Fruit fly (Drosophila melanogaster) whole organism: ENCODE measurements around the gene Vha13.

Experiments
- CG8478 ChIP-seq: fragments of >200 bp; optimal IDR thresholded peaks from 2 replicates; lab custom pipeline; 2018; ENCODE audit warnings: inconsistent platforms
- Dll ChIP-seq: fragments of >200 bp; optimal IDR thresholded peaks from 2 replicates; lab custom pipeline; 2017
- EcR ChIP-seq, 2 experiments: fragments of >200 bp; optimal IDR thresholded peaks; 2 replicates each; lab custom pipeline; 2017; ENCODE audit warnings: missing biosample characterization in 2 of 2, missing genetic modification characterization in 2 of 2, missing genetic modification reagents in 2 of 2
- pan ChIP-seq: fragments of >200 bp; optimal IDR thresholded peaks from 2 replicates; lab custom pipeline; 2017
- psq ChIP-seq: fragments of >200 bp; optimal IDR thresholded peaks from 2 replicates; lab custom pipeline; 2017
- usp ChIP-seq: fragments of >200 bp; optimal IDR thresholded peaks from 2 replicates; lab custom pipeline; 2017; ENCODE audit warnings: missing biosample characterization, missing genetic modification characterization, mixed read lengths

Gene Vha13

dm6 chr3R:19656455-19656854, 12.3 kb upstream of the Vha13 start:
- TF ChIP-seq psq (lab: Kevin White, UChicago) (no peak), usp (GFP tag; lab: Kevin White, UChicago) (no peak), EcR (GFP tag; optimal IDR thresholded peaks at IDR 0.05; lab: Kevin White, UChicago) (no peak), CG8478 (lab: Kevin White, UChicago) (no peak), pan (no peak), Dll (lab: Kevin White, UChicago) (no peak)

DNA sequence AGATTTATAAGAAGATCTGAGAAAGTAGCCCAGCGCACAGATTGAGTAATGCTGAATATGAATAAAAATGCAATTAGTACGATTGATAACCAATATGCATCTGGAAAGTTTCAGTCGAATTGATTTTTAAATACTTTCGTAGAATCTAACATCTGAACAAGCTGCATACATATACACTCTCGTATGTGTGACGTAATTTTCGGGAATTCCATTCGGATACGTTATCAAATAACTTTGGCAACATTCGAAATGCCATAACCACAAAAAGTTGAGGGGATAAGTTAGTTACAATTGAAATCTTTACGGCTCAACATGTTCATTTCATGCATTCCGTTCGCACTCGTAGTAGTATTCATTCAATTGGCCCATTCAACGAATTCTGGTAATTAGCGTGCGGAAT, 6.5 kb upstream of the Vha13 start, which contains the start of gene CG31219:
Gene CG31219, plus strand, starts transcription at position 301 of the 400 bp plus-strand sequence.
- no peak for TF ChIP-seq CG8478 (lab: Kevin White, UChicago)
- no peak for TF ChIP-seq psq (lab: Kevin White, UChicago)
- TF ChIP-seq Dll (lab: Kevin White, UChicago) = no peak
- no peak for TF ChIP-seq EcR (GFP tag; optimal IDR thresholded peaks at IDR 0.05; lab: Kevin White, UChicago)
- no peak for TF ChIP-seq usp (GFP tag; lab: Kevin White, UChicago)
- no peak for TF ChIP-seq pan

DNA sequence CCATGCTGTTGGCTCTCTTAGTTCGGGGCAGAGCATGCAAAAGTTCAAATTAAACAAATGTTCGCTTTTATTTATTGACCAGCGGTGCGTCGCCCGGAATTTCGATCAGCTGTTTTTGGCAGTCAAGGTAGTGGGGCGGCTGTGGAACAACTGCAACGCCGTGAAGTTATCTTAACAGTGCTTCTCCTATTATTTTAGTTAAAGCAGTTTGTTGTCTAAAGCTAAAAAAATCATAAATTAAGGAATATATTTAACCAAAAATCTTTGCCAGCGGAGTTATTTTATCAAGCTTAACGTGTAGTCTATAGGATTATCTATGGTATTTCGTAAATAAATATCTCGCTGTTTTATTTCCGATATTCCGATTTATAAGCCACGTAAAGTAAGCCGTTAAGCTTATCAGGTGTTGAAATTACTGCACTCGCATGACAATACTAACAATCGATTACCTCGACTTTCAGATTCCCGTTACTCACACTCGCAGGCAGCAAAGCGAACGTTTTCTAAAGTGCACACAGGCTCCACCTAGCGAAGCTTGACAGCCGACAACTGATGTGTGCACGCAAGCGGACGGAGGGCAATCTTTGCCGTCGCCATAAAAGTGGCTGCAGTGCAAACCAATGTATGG, 4.2 kb upstream of the Vha13 start, which contains the start of the genes CG6195 and CG31220:
Gene CG6195, minus strand, starts transcription at position 122 of the 628 bp plus-strand sequence.
Gene CG31220, plus strand, starts transcription at position 199 of the 628 bp plus-strand sequence.
- TF ChIP-seq CG8478 (lab: Kevin White, UChicago) (no peak), Dll (lab: Kevin White, UChicago) (no peak)

DNA sequence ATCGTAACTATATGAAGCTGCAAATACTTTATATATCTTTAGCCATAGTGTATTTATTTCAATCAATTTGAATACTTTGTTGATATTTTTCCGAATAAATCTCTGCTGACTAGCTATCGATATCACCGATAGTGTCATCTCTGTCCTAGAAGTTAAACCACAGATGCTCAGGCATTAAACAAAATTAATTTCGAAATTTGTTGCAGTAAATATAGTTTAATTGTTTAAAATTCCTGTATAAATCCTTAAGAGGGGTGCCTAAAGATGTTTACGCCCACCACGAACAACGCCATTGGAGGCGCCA, 667 bp upstream of the Vha13 start, which contains the start of gene Nup58:
Gene Nup58, plus strand, starts transcription at position 126 of the 304 bp plus-strand sequence.
- TF ChIP-seq psq (lab: Kevin White, UChicago) (no peak), pan (no peak), Dll (lab: Kevin White, UChicago) (no peak), usp (GFP tag; lab: Kevin White, UChicago) (no peak), CG8478 (lab: Kevin White, UChicago) (no peak), EcR (GFP tag; optimal IDR thresholded peaks at IDR 0.05; lab: Kevin White, UChicago) (no peak)

DNA sequence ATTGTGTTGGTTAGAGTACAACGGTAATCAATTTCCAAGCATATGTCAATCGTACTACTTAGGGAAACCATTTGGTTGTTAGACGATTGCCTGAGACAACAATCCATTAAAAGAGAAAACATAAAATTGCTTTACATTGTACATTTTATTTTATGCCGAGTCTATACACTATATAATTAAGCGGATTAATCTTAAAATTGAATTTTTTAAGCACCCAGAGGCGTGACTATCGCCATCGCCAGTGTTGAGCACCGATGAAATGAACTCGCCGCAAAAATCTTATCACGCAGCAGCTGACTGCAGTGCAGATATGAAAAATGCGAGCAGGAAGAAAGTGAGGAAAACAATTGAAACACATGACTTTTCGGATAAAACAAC, 1.3 kb downstream of the Vha13 start:
- TF ChIP-seq pan (no peak), CG8478 (lab: Kevin White, UChicago) (no peak), Dll (lab: Kevin White, UChicago) (no peak), EcR (GFP tag; optimal IDR thresholded peaks at IDR 0.05; lab: Kevin White, UChicago) (no peak), psq (lab: Kevin White, UChicago) (no peak), usp (GFP tag; lab: Kevin White, UChicago) (no peak)

dm6 chr3R:19642092-19642892, 1.9 kb downstream of the Vha13 start, which contains the start of gene subdued:
Gene subdued (minus strand): TSS chr3R:19642722.
- TF ChIP-seq EcR (GFP tag; optimal IDR thresholded peaks at IDR 0.05; lab: Kevin White, UChicago) (no peak), pan (no peak), Dll (lab: Kevin White, UChicago) (no peak), psq (lab: Kevin White, UChicago) (no peak), usp (GFP tag; lab: Kevin White, UChicago) (no peak), CG8478 (lab: Kevin White, UChicago) (no peak)

- TF ChIP-seq pan (no peak), usp (GFP tag; lab: Kevin White, UChicago) (no peak)
Measured at dm6 chr3R:19641498-19642065, 2.6 kb downstream of the Vha13 start.

dm6 chr3R:19641058-19641457, 3.1 kb downstream of the Vha13 start:
- TF ChIP-seq usp (GFP tag; lab: Kevin White, UChicago) (no peak), Dll (lab: Kevin White, UChicago) (no peak), pan (no peak), psq (lab: Kevin White, UChicago) (no peak), CG8478 (lab: Kevin White, UChicago) (no peak), EcR (GFP tag; optimal IDR thresholded peaks at IDR 0.05; lab: Kevin White, UChicago) (no peak)

DNA sequence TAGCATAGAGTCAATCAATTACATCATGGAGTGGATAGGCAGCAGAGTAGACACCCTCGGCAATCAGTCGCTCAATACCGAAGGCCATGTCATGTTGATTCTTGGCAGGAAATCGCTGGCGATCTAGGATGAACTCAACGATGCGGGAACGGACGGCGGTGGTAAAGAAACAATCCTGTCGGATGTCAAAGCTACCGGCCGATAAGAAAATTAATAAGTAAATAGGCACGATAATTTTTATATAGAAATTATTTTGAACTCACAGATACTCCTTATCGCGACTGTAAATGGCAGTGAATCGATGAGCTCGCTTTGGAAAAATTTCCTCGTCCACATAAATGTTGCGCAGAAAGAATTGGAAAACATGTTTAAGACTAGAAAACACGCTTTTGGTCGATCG, 6.2 kb downstream of the Vha13 start:
- TF ChIP-seq usp (GFP tag; lab: Kevin White, UChicago) = no peak
- TF ChIP-seq CG8478 (lab: Kevin White, UChicago) = no peak
- TF ChIP-seq psq (lab: Kevin White, UChicago) = no peak
- no peak for TF ChIP-seq pan
- no peak for TF ChIP-seq EcR (GFP tag; optimal IDR thresholded peaks at IDR 0.05; lab: Kevin White, UChicago)
- no peak for TF ChIP-seq Dll (lab: Kevin White, UChicago)

dm6 chr3R:19634649-19635048, 9.5 kb downstream of the Vha13 start, which contains the start of gene CG34138:
Gene CG34138 (plus strand): TSS chr3R:19634949.
- TF ChIP-seq psq (lab: Kevin White, UChicago) = no peak
- TF ChIP-seq pan = no peak
- no peak for TF ChIP-seq usp (GFP tag; lab: Kevin White, UChicago)
- TF ChIP-seq CG8478 (lab: Kevin White, UChicago) = no peak
- TF ChIP-seq Dll (lab: Kevin White, UChicago) = no peak
- TF ChIP-seq EcR (GFP tag; optimal IDR thresholded peaks at IDR 0.05; lab: Kevin White, UChicago) = no peak

- TF ChIP-seq usp (GFP tag; lab: Kevin White, UChicago) (no peak), psq (lab: Kevin White, UChicago) (no peak), Dll (lab: Kevin White, UChicago) (no peak), CG8478 (lab: Kevin White, UChicago) (no peak), EcR (GFP tag; optimal IDR thresholded peaks at IDR 0.05; lab: Kevin White, UChicago) (no peak), pan (no peak)
Measured at dm6 chr3R:19632685-19633116, 11.5 kb downstream of the Vha13 start, which contains the start of gene CG6231. Gene CG6231 (minus strand): TSS chr3R:19632718.
